Worm (Caenorhabditis elegans) whole organism, midembryonic: ENCODE measurements around the gene F28F9.3.

Experiments used
- T22C8.4 ChIP-seq: fragments of 200-800 bp; sonication (Bioruptor generic); IDR thresholded peaks from 2 replicates; pipeline ENCODE4 v1.3.6; 2022; ENCODE audit warnings: missing genetic modification characterization, missing compliant biosample characterization
- cog-1 ChIP-seq: sonication (generic microtip); optimal IDR thresholded peaks from 2 replicates; lab custom pipeline; 2016; ENCODE audit warnings: missing genetic modification characterization, missing compliant biosample characterization
- flt-1 ChIP-seq: fragments of 200-800 bp; sonication (Bioruptor generic); IDR thresholded peaks from 2 replicates; pipeline ENCODE4 v1.3.6; 2022; ENCODE audit warnings: missing genetic modification characterization, missing compliant biosample characterization
- med-1 ChIP-seq: sonication (generic microtip); optimal IDR thresholded peaks from 2 replicates; lab custom pipeline; 2017; ENCODE audit warnings: missing genetic modification characterization, mild to moderate bottlenecking, missing compliant biosample characterization, antibody characterized with exemption, missing genetic modification reagents; ENCODE audit not compliant: insufficient read depth
- ref-1 ChIP-seq: fragments of 200-800 bp; sonication (Bioruptor generic); conservative IDR thresholded peaks from 2 replicates; pipeline ENCODE4 v1.3.6; 2022; ENCODE audit warnings: missing genetic modification reagents, missing genetic modification characterization, missing compliant biosample characterization
- tab-1 ChIP-seq: fragments of 200-800 bp; sonication (Bioruptor generic); IDR thresholded peaks from 2 replicates; pipeline ENCODE4 v1.3.6; 2022; ENCODE audit warnings: missing genetic modification characterization, missing compliant biosample characterization
- ztf-23 ChIP-seq: fragments of 200-800 bp; sonication (Bioruptor generic); IDR thresholded peaks from 2 replicates; pipeline ENCODE4 v1.3.6; 2022; ENCODE audit warnings: missing genetic modification reagents, missing genetic modification characterization, missing compliant biosample characterization
- ztf-29 ChIP-seq: fragments of 200-800 bp; sonication (Bioruptor generic); IDR thresholded peaks from 2 replicates; pipeline ENCODE4 v1.3.6; 2022; ENCODE audit warnings: missing genetic modification reagents, missing genetic modification characterization, missing compliant biosample characterization

DNA sequence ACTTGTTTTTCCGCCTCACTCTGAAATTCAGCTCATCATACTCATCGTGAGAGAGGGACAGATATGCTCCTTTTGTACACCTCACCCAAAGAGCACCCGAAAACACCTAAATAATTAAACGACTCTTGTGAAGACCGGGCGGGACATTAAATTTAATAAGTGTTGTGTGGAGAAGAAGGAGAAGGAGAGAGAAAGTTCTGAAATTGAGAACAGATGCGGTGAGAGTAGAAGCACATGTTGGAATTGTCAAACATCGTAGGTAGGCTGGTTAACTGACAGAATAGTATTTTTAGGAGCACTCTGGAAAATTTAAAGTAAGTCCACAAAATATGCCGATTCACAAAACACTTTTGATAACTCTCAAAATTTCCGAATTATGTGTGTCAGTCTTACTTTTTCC is 26.9 kb downstream of the F28F9.3 start:
- TF ChIP-seq ztf-23 (GFP tag; lab: Robert Waterston, UW): no peak
- TF ChIP-seq med-1: no peak
- no peak for TF ChIP-seq flt-1 (GFP tag; lab: Robert Waterston, UW)
- no peak for TF ChIP-seq T22C8.4 (GFP tag; lab: Robert Waterston, UW)
- TF ChIP-seq ref-1 (GFP tag; lab: Robert Waterston, UW): no peak
- TF ChIP-seq ztf-29 (GFP tag; lab: Robert Waterston, UW): no peak
- TF ChIP-seq tab-1 (GFP tag; lab: Robert Waterston, UW): no peak
- no peak for TF ChIP-seq cog-1 (tag; lab: Kevin White, UChicago)
